Fruit fly (Drosophila melanogaster) whole organism, prepupa: ENCODE measurements around the gene XNP.

Experiments
- Blimp-1 ChIP-seq: fragments of 200-800 bp; sonication (Bioruptor generic); optimal IDR thresholded peaks from 3 replicates; lab custom pipeline; 2017; ENCODE audit warnings: missing biosample characterization, missing genetic modification characterization, mild to moderate bottlenecking, moderate library complexity, missing genetic modification reagents
- CG10669 ChIP-seq: fragments of 200-800 bp; sonication (Bioruptor generic); optimal IDR thresholded peaks from 3 replicates; lab custom pipeline; 2018; ENCODE audit warnings: missing biosample characterization, mild to moderate bottlenecking, missing genetic modification characterization, moderate library complexity
- CG11294 ChIP-seq: fragments of 200-800 bp; sonication (Bioruptor generic); IDR thresholded peaks from 2 replicates; pipeline ENCODE4 v1.3.6; 2022; ENCODE audit warnings: missing biosample characterization, missing genetic modification characterization
- CG11762 ChIP-seq: fragments of 200-800 bp; sonication (Bioruptor generic); optimal IDR thresholded peaks from 3 replicates; lab custom pipeline; 2016; ENCODE audit warnings: missing biosample characterization, missing genetic modification characterization; ENCODE audit not compliant: insufficient read depth
- CG11902 ChIP-seq: fragments of 200-800 bp; sonication (Bioruptor generic); optimal IDR thresholded peaks from 3 replicates; lab custom pipeline; 2016; ENCODE audit warnings: missing biosample characterization, missing genetic modification characterization
- CG1621 ChIP-seq: fragments of 200-800 bp; sonication (Bioruptor generic); optimal IDR thresholded peaks from 3 replicates; lab custom pipeline; 2018; ENCODE audit warnings: missing biosample characterization, mild to moderate bottlenecking, missing genetic modification characterization
- CG16779 ChIP-seq: fragments of 200-800 bp; sonication (Bioruptor generic); optimal IDR thresholded peaks from 3 replicates; lab custom pipeline; 2017; ENCODE audit warnings: missing biosample characterization, mild to moderate bottlenecking, missing genetic modification characterization
- CG31627 ChIP-seq: fragments of 200-800 bp; sonication (Bioruptor generic); optimal IDR thresholded peaks from 3 replicates; lab custom pipeline; 2016; ENCODE audit warnings: missing biosample characterization, missing genetic modification characterization
- CG3919 ChIP-seq: fragments of 200-800 bp; sonication (Bioruptor generic); optimal IDR thresholded peaks from 3 replicates; lab custom pipeline; 2016; ENCODE audit warnings: missing biosample characterization, missing genetic modification characterization
- CG4318 ChIP-seq: fragments of 200-800 bp; sonication (Bioruptor generic); optimal IDR thresholded peaks from 3 replicates; lab custom pipeline; 2017; ENCODE audit warnings: missing biosample characterization, mild to moderate bottlenecking, missing genetic modification characterization
- CG6163 ChIP-seq: fragments of 200-800 bp; sonication (Bioruptor generic); IDR thresholded peaks from 3 replicates; pipeline ENCODE4 v1.3.6; 2022; ENCODE audit warnings: missing biosample characterization, missing genetic modification characterization
- CG6792 ChIP-seq: fragments of 200-800 bp; sonication (Bioruptor generic); optimal IDR thresholded peaks from 3 replicates; lab custom pipeline; 2016; ENCODE audit warnings: missing biosample characterization, missing genetic modification characterization
- CG6808 ChIP-seq: fragments of 200-800 bp; sonication (Bioruptor generic); optimal IDR thresholded peaks from 3 replicates; lab custom pipeline; 2017; ENCODE audit warnings: missing biosample characterization, missing genetic modification characterization, mild to moderate bottlenecking, moderate library complexity, missing genetic modification reagents
- CG6854 ChIP-seq: fragments of 200-800 bp; sonication (Bioruptor generic); optimal IDR thresholded peaks from 2 replicates; lab custom pipeline; 2017; ENCODE audit warnings: missing biosample characterization, mild to moderate bottlenecking, missing genetic modification characterization
- CG9139 ChIP-seq: fragments of 200-800 bp; sonication (Bioruptor generic); optimal IDR thresholded peaks from 3 replicates; lab custom pipeline; 2017; ENCODE audit warnings: missing biosample characterization, mild to moderate bottlenecking, missing genetic modification characterization
- Eip75B ChIP-seq: fragments of 200-800 bp; sonication (Bioruptor generic); optimal IDR thresholded peaks from 3 replicates; lab custom pipeline; 2016; ENCODE audit warnings: missing biosample characterization, missing genetic modification characterization
- Eip78C ChIP-seq: fragments of 200-800 bp; sonication (Bioruptor generic); peaks from one replicate; lab custom pipeline; 2016; ENCODE audit warnings: missing biosample characterization, missing genetic modification characterization
- Eip93F ChIP-seq: fragments of 200-800 bp; sonication (Bioruptor generic); optimal IDR thresholded peaks from 2 replicates; lab custom pipeline; 2016; ENCODE audit warnings: missing biosample characterization, mild to moderate bottlenecking, missing genetic modification characterization
- Ets21C ChIP-seq: fragments of 200-800 bp; sonication (Bioruptor generic); optimal IDR thresholded peaks from 3 replicates; lab custom pipeline; 2016; ENCODE audit warnings: missing biosample characterization, missing genetic modification characterization
- Ets96B ChIP-seq: fragments of 200-800 bp; optimal IDR thresholded peaks from 2 replicates; lab custom pipeline; 2019; ENCODE audit warnings: missing biosample characterization, mild to moderate bottlenecking, missing genetic modification characterization, moderate library complexity
- Gug ChIP-seq: fragments of 200-800 bp; sonication (Bioruptor generic); IDR thresholded peaks from 2 replicates; pipeline ENCODE4 v1.3.6; 2022; ENCODE audit warnings: missing biosample characterization, missing genetic modification characterization
- Hr38 ChIP-seq: sonication (Bioruptor generic); optimal IDR thresholded peaks from 2 replicates; lab custom pipeline; 2016; ENCODE audit warnings: missing biosample characterization, missing genetic modification characterization
- Hr39 ChIP-seq: fragments of 200-800 bp; sonication (Bioruptor generic); optimal IDR thresholded peaks from 2 replicates; lab custom pipeline; 2016; ENCODE audit warnings: missing biosample characterization, missing genetic modification characterization
- Lpt ChIP-seq: fragments of 200-800 bp; sonication (Bioruptor generic); optimal IDR thresholded peaks from 3 replicates; lab custom pipeline; 2016; ENCODE audit warnings: missing biosample characterization, missing genetic modification characterization
- OdsH ChIP-seq: fragments of 200-800 bp; sonication (Bioruptor generic); optimal IDR thresholded peaks from 3 replicates; lab custom pipeline; 2016; ENCODE audit warnings: missing biosample characterization, missing genetic modification characterization
- Smox ChIP-seq: fragments of 200-800 bp; sonication (Bioruptor generic); optimal IDR thresholded peaks from 3 replicates; lab custom pipeline; 2016; ENCODE audit warnings: missing biosample characterization, missing genetic modification characterization
- Sox102F ChIP-seq: fragments of 200-800 bp; sonication (Bioruptor generic); optimal IDR thresholded peaks from 2 replicates; lab custom pipeline; 2016; ENCODE audit warnings: missing biosample characterization, mild to moderate bottlenecking, missing genetic modification characterization
- Sox14 ChIP-seq: fragments of 200-800 bp; sonication (Bioruptor generic); optimal IDR thresholded peaks from 3 replicates; lab custom pipeline; 2016; ENCODE audit warnings: missing biosample characterization, missing genetic modification characterization
- Sox15 ChIP-seq: fragments of 200-800 bp; sonication (Bioruptor generic); optimal IDR thresholded peaks from 3 replicates; lab custom pipeline; 2016; ENCODE audit warnings: missing biosample characterization, missing genetic modification characterization
- achi ChIP-seq: fragments of 200-800 bp; sonication (Bioruptor generic); optimal IDR thresholded peaks from 3 replicates; lab custom pipeline; 2016; ENCODE audit warnings: missing biosample characterization, missing genetic modification characterization
- acj6 ChIP-seq: fragments of 200-800 bp; sonication (Bioruptor generic); optimal IDR thresholded peaks from 3 replicates; lab custom pipeline; 2016; ENCODE audit warnings: missing biosample characterization, missing genetic modification characterization
- cyc ChIP-seq: fragments of 200-800 bp; sonication (Bioruptor generic); optimal IDR thresholded peaks from 3 replicates; lab custom pipeline; 2016; ENCODE audit warnings: missing biosample characterization, missing genetic modification characterization
- dac ChIP-seq: fragments of 200-800 bp; sonication (Bioruptor generic); optimal IDR thresholded peaks from 2 replicates; lab custom pipeline; 2017; ENCODE audit warnings: missing biosample characterization, mild to moderate bottlenecking, missing genetic modification characterization
- dsx ChIP-seq: fragments of 200-800 bp; optimal IDR thresholded peaks from 3 replicates; lab custom pipeline; 2019; ENCODE audit warnings: missing biosample characterization, mild to moderate bottlenecking, missing genetic modification characterization, moderate library complexity; ENCODE audit not compliant: poor library complexity, severe bottlenecking
- eg ChIP-seq: fragments of 200-800 bp; sonication (Bioruptor generic); IDR thresholded peaks from 3 replicates; pipeline ENCODE4 v1.3.6; 2022; ENCODE audit warnings: missing biosample characterization, missing genetic modification characterization
- fkh ChIP-seq: fragments of 200-800 bp; sonication (Bioruptor generic); optimal IDR thresholded peaks from 3 replicates; lab custom pipeline; 2017; ENCODE audit warnings: missing biosample characterization, mild to moderate bottlenecking, missing genetic modification characterization, moderate library complexity
- lz ChIP-seq: fragments of 200-800 bp; sonication (Bioruptor generic); optimal IDR thresholded peaks from 3 replicates; lab custom pipeline; 2016; ENCODE audit warnings: missing biosample characterization, missing genetic modification characterization
- net ChIP-seq: fragments of 200-800 bp; sonication (Bioruptor generic); optimal IDR thresholded peaks from 3 replicates; lab custom pipeline; 2016; ENCODE audit warnings: missing biosample characterization, missing genetic modification characterization
- pdm3 ChIP-seq: fragments of 200-800 bp; sonication (Bioruptor generic); optimal IDR thresholded peaks from 3 replicates; lab custom pipeline; 2016; ENCODE audit warnings: missing biosample characterization, missing genetic modification characterization
- salr ChIP-seq, 2 experiments: fragments of 200-800 bp; sonication (Bioruptor generic); optimal IDR thresholded peaks; 3 replicates each; lab custom pipeline; 2016 to 2018; ENCODE audit warnings: missing biosample characterization in 2 of 2, missing genetic modification characterization in 2 of 2, mild to moderate bottlenecking in 1 of 2
- spab ChIP-seq: fragments of 200-800 bp; sonication (Bioruptor generic); optimal IDR thresholded peaks from 2 replicates; lab custom pipeline; 2017; ENCODE audit warnings: missing biosample characterization, mild to moderate bottlenecking, missing genetic modification characterization, missing genetic modification reagents
- ss ChIP-seq, 2 experiments: fragments of 200-800 bp; sonication (Bioruptor generic); optimal IDR thresholded peaks; 2 replicates in 1 of 2; 3 replicates in 1 of 2; lab custom pipeline; 2017 to 2018; ENCODE audit warnings: mild to moderate bottlenecking in 2 of 2, missing biosample characterization in 2 of 2, missing genetic modification characterization in 2 of 2, moderate library complexity in 1 of 2
- svp ChIP-seq: fragments of 200-800 bp; sonication (Bioruptor generic); peaks from one replicate; lab custom pipeline; 2016; ENCODE audit warnings: missing biosample characterization, missing genetic modification characterization
- topi ChIP-seq: fragments of 200-800 bp; sonication (Bioruptor generic); optimal IDR thresholded peaks from 3 replicates; lab custom pipeline; 2016; ENCODE audit warnings: missing biosample characterization, missing genetic modification characterization

XNP gene

dm6 chr3R:25461666-25462065, 21.0 kb downstream of the XNP start (continued):
- TF ChIP-seq spab (GFP tag; lab: Kevin White, UChicago) = peak; percentile 46
- TF ChIP-seq salr (GFP tag; optimal IDR thresholded peaks at IDR 0.05; lab: Kevin White, UChicago) = peak in 1 of 2 experiments; percentile 45
- peak; percentile 61 for TF ChIP-seq Eip75B (GFP tag; lab: Kevin White, UChicago)
- TF ChIP-seq CG31627 (GFP tag; lab: Kevin White, UChicago) = peak; percentile 69
- TF ChIP-seq Lpt = no peak
- peak; percentile 78 for TF ChIP-seq Eip78C (GFP tag; lab: Kevin White, UChicago)
- peak; percentile 76 for TF ChIP-seq Sox102F (GFP tag; lab: Kevin White, UChicago)
- peak; percentile 55 for TF ChIP-seq CG6792
- TF ChIP-seq ss (GFP tag; optimal IDR thresholded peaks at IDR 0.05; lab: Kevin White, UChicago) = no peak
- TF ChIP-seq CG1621 = no peak
- peak; percentile 61 for TF ChIP-seq Ets96B (tag; lab: Kevin White, UChicago)
- TF ChIP-seq CG11902 (GFP tag; lab: Kevin White, UChicago) = peak; percentile 13
- no peak for TF ChIP-seq fkh
- TF ChIP-seq dsx (GFP tag; lab: Kevin White, UChicago) = no peak
- TF ChIP-seq lz = peak; percentile 69
- TF ChIP-seq, all 60 proteins: peak for 45

dm6 chr3R:25460650-25461049, 22.0 kb downstream of the XNP start:
- no peak for TF ChIP-seq fkh
- no peak for TF ChIP-seq CG1621
- TF ChIP-seq CG11902 (GFP tag; lab: Kevin White, UChicago) = no peak

- no peak for TF ChIP-seq CG6854 (GFP tag; lab: Kevin White, UChicago)
- TF ChIP-seq Ets21C (GFP tag; lab: Kevin White, UChicago) = no peak
- TF ChIP-seq CG11902 (GFP tag; lab: Kevin White, UChicago) = no peak
- no peak for TF ChIP-seq CG1621
- TF ChIP-seq Gug (GFP tag; lab: Robert Waterston, UW) = no peak
- TF ChIP-seq lz = no peak
- peak; percentile 5 for TF ChIP-seq Sox14 (GFP tag; lab: Kevin White, UChicago)
- peak in 1 of 2 experiments; percentile 60 for TF ChIP-seq salr (GFP tag; optimal IDR thresholded peaks at IDR 0.05; lab: Kevin White, UChicago)
- no peak for TF ChIP-seq Hr38
- peak; percentile 29 for TF ChIP-seq CG3919
- TF ChIP-seq CG9139 (GFP tag; lab: Kevin White, UChicago) = no peak
- no peak for TF ChIP-seq svp (GFP tag; lab: Kevin White, UChicago)
- no peak for TF ChIP-seq CG31627 (GFP tag; lab: Kevin White, UChicago)
- no peak for TF ChIP-seq CG6808 (GFP tag; lab: Kevin White, UChicago)
- TF ChIP-seq Eip75B (GFP tag; lab: Kevin White, UChicago) = no peak
- TF ChIP-seq Hr39 (GFP tag; lab: Kevin White, UChicago) = peak; percentile 44
- peak; percentile 88 for TF ChIP-seq Eip78C (GFP tag; lab: Kevin White, UChicago)
- TF ChIP-seq topi (GFP tag; lab: Kevin White, UChicago) = peak; percentile 53
- TF ChIP-seq Blimp-1 (GFP tag; lab: Kevin White, UChicago) = no peak
- no peak for TF ChIP-seq eg (GFP tag; lab: Robert Waterston, UW)
- TF ChIP-seq acj6 (GFP tag; lab: Kevin White, UChicago) = peak; percentile 53
- no peak for TF ChIP-seq CG11762 (GFP tag; lab: Kevin White, UChicago)
- TF ChIP-seq CG16779 (tag; lab: Kevin White, UChicago) = no peak
- TF ChIP-seq cyc = no peak
- TF ChIP-seq OdsH (GFP tag; lab: Kevin White, UChicago) = peak; percentile 53
- no peak for TF ChIP-seq CG10669
- TF ChIP-seq Ets96B (tag; lab: Kevin White, UChicago) = peak; percentile 18
- TF ChIP-seq CG6163 (GFP tag; lab: Robert Waterston, UW) = 0 out of 3 replicates have a peak, but pooled peaks have one; percentile 27
- TF ChIP-seq dac (GFP tag; lab: Kevin White, UChicago) = no peak
- TF ChIP-seq Eip93F (GFP tag; lab: Kevin White, UChicago) = no peak
- TF ChIP-seq Sox15 = peak; percentile 27
- TF ChIP-seq CG6792 = peak; percentile 15
- TF ChIP-seq Lpt = peak; percentile 11
- TF ChIP-seq Sox102F (GFP tag; lab: Kevin White, UChicago) = peak; percentile 12
- peak; percentile 33 for TF ChIP-seq Smox (GFP tag; lab: Kevin White, UChicago)
- TF ChIP-seq net = peak; percentile 19
- TF ChIP-seq achi (GFP tag; lab: Kevin White, UChicago) = peak; percentile 48
- peak; percentile 37 for TF ChIP-seq pdm3 (GFP tag; lab: Kevin White, UChicago)
- TF ChIP-seq CG11294 (GFP tag; lab: Robert Waterston, UW) = no peak
- no peak for TF ChIP-seq fkh
- TF ChIP-seq ss (GFP tag; optimal IDR thresholded peaks at IDR 0.05; lab: Kevin White, UChicago) = peak in 1 of 2 experiments; percentile 69
- no peak for TF ChIP-seq dsx (GFP tag; lab: Kevin White, UChicago)
- TF ChIP-seq CG4318 = peak; percentile 39
Observed at dm6 chr3R:25459200-25459809, 23.3 kb downstream of the XNP start.
